Fruit fly (Drosophila melanogaster) whole organism, embryonic: ENCODE measurements around the gene CG43064.

Experiments used
- Abd-B ChIP-seq: fragments of 200-800 bp; sonication (Bioruptor generic); optimal IDR thresholded peaks from 2 replicates; lab custom pipeline; 2018; ENCODE audit warnings: missing biosample characterization, mild to moderate bottlenecking, missing genetic modification characterization, moderate library complexity
- CG10654 ChIP-seq: fragments of 200-800 bp; sonication (Bioruptor generic); optimal IDR thresholded peaks from 2 replicates; lab custom pipeline; 2016; ENCODE audit warnings: missing biosample characterization, missing genetic modification characterization
- CG12155 ChIP-seq: fragments of 200-800 bp; sonication (Bioruptor generic); optimal IDR thresholded peaks from 3 replicates; lab custom pipeline; 2016; ENCODE audit warnings: missing biosample characterization, missing genetic modification characterization
- CG13424 ChIP-seq: fragments of 200-800 bp; sonication (Bioruptor generic); optimal IDR thresholded peaks from 2 replicates; lab custom pipeline; 2019; ENCODE audit warnings: missing biosample characterization, mild to moderate bottlenecking, missing genetic modification characterization, moderate library complexity
- CG16813 ChIP-seq: fragments of 200-800 bp; sonication (Bioruptor generic); IDR thresholded peaks from 3 replicates; pipeline ENCODE4 v1.3.6; 2022; ENCODE audit warnings: missing biosample characterization, missing genetic modification characterization; ENCODE audit not compliant: partially characterized antibody
- CG17829 ChIP-seq: fragments of 200-800 bp; optimal IDR thresholded peaks from 2 replicates; lab custom pipeline; 2019; ENCODE audit warnings: missing biosample characterization, mild to moderate bottlenecking, missing genetic modification characterization, moderate library complexity
- CG2120 ChIP-seq: fragments of 200-800 bp; sonication (Bioruptor generic); optimal IDR thresholded peaks from 3 replicates; lab custom pipeline; 2016; ENCODE audit warnings: missing biosample characterization, missing genetic modification characterization
- CG2129 ChIP-seq: fragments of 200-800 bp; sonication (Bioruptor generic); IDR thresholded peaks from 2 replicates; pipeline ENCODE4 v1.3.6; 2022; ENCODE audit warnings: missing biosample characterization, missing genetic modification characterization; ENCODE audit not compliant: partially characterized antibody
- CG2678 ChIP-seq: fragments of 200-800 bp; sonication (Bioruptor generic); optimal IDR thresholded peaks from 3 replicates; lab custom pipeline; 2019; ENCODE audit warnings: missing biosample characterization, mild to moderate bottlenecking, missing genetic modification characterization, moderate library complexity
- CG31224 ChIP-seq: fragments of 200-800 bp; sonication (Bioruptor generic); IDR thresholded peaks from 2 replicates; pipeline ENCODE4 v1.3.6; 2022; ENCODE audit warnings: missing biosample characterization, missing genetic modification characterization
- CG3163 ChIP-seq: fragments of 200-800 bp; sonication (Bioruptor generic); optimal IDR thresholded peaks from 3 replicates; lab custom pipeline; 2016; ENCODE audit warnings: missing biosample characterization, missing genetic modification characterization
- CG34376 ChIP-seq: fragments of 200-800 bp; sonication (Bioruptor generic); optimal IDR thresholded peaks from 2 replicates; lab custom pipeline; 2018; ENCODE audit warnings: missing biosample characterization, mild to moderate bottlenecking, missing genetic modification characterization
- CG3995 ChIP-seq: fragments of 200-800 bp; sonication (Bioruptor generic); optimal IDR thresholded peaks from 3 replicates; lab custom pipeline; 2016; ENCODE audit warnings: missing biosample characterization, missing genetic modification characterization
- CG4282 ChIP-seq: fragments of 200-800 bp; sonication (Bioruptor generic); optimal IDR thresholded peaks from 2 replicates; lab custom pipeline; 2016; ENCODE audit warnings: missing biosample characterization, missing genetic modification characterization
- CG4617 ChIP-seq: fragments of 200-800 bp; sonication (Bioruptor generic); optimal IDR thresholded peaks from 3 replicates; lab custom pipeline; 2016; ENCODE audit warnings: missing biosample characterization, missing genetic modification characterization, borderline replicate concordance
- CG9932 ChIP-seq: fragments of 200-800 bp; sonication (Bioruptor generic); IDR thresholded peaks from 2 replicates; pipeline ENCODE4 v1.3.6; 2022; ENCODE audit warnings: missing biosample characterization, missing genetic modification characterization
- CoRest ChIP-seq: fragments of 200-800 bp; sonication (Bioruptor generic); optimal IDR thresholded peaks from 3 replicates; lab custom pipeline; 2018; ENCODE audit warnings: missing biosample characterization, mild to moderate bottlenecking, missing genetic modification characterization, moderate library complexity
- Dad ChIP-seq: fragments of 200-800 bp; sonication (Bioruptor generic); optimal IDR thresholded peaks from 3 replicates; lab custom pipeline; 2016; ENCODE audit warnings: missing biosample characterization, missing genetic modification characterization
- Doc3 ChIP-seq: fragments of 200-800 bp; sonication (Bioruptor generic); IDR thresholded peaks from 3 replicates; pipeline ENCODE4 v1.3.6; 2022; ENCODE audit warnings: missing biosample characterization, missing genetic modification characterization; ENCODE audit not compliant: partially characterized antibody
- Gug ChIP-seq: fragments of 200-800 bp; sonication (Bioruptor generic); IDR thresholded peaks from 4 replicates; pipeline ENCODE4 v1.3.6; 2022; ENCODE audit warnings: missing biosample characterization, missing genetic modification characterization
- Hey ChIP-seq: fragments of 200-800 bp; sonication (Bioruptor generic); optimal IDR thresholded peaks from 3 replicates; lab custom pipeline; 2018; ENCODE audit warnings: missing biosample characterization, mild to moderate bottlenecking, missing genetic modification characterization
- HmgZ ChIP-seq: fragments of 200-800 bp; sonication (Bioruptor generic); optimal IDR thresholded peaks from 2 replicates; lab custom pipeline; 2018; ENCODE audit warnings: missing biosample characterization, mild to moderate bottlenecking, missing genetic modification characterization
- Lhr ChIP-seq: fragments of 200-800 bp; sonication (Bioruptor generic); optimal IDR thresholded peaks from 3 replicates; lab custom pipeline; 2017; ENCODE audit warnings: mild to moderate bottlenecking, missing biosample characterization, missing genetic modification reagents, missing genetic modification characterization
- MESR4 ChIP-seq: fragments of 200-800 bp; sonication (Bioruptor generic); optimal IDR thresholded peaks from 2 replicates; lab custom pipeline; 2018; ENCODE audit warnings: missing biosample characterization, mild to moderate bottlenecking, missing genetic modification characterization, moderate library complexity
- Mad ChIP-seq: fragments of 200-800 bp; sonication (Bioruptor generic); optimal IDR thresholded peaks from 2 replicates; lab custom pipeline; 2016; ENCODE audit warnings: missing biosample characterization, missing genetic modification characterization
- Med ChIP-seq: fragments of 200-800 bp; sonication (Bioruptor generic); peaks from one replicate; lab custom pipeline; 2016; ENCODE audit warnings: missing biosample characterization, missing genetic modification characterization, mild to moderate bottlenecking, inconsistent platforms, moderate library complexity
- Oaz ChIP-seq: fragments of 200-800 bp; sonication (Bioruptor generic); IDR thresholded peaks from 2 replicates; pipeline ENCODE4 v1.3.6; 2022; ENCODE audit warnings: missing biosample characterization, missing genetic modification characterization
- Opbp ChIP-seq: fragments of 200-800 bp; sonication (Bioruptor generic); IDR thresholded peaks from 3 replicates; pipeline ENCODE4 v1.3.6; 2022; ENCODE audit warnings: missing biosample characterization, missing genetic modification characterization; ENCODE audit not compliant: partially characterized antibody
- Sin3A ChIP-seq: fragments of >200 bp; optimal IDR thresholded peaks from 2 replicates; lab custom pipeline; 2018
- Sox100B ChIP-seq: fragments of 200-800 bp; sonication (Bioruptor generic); optimal IDR thresholded peaks from 3 replicates; lab custom pipeline; 2018; ENCODE audit warnings: missing biosample characterization, mild to moderate bottlenecking, missing genetic modification characterization
- Stat92E ChIP-seq, 3 experiments: fragments of >200 bp in 2 of 3; fragments of 200-800 bp in 1 of 3; sonication (Bioruptor generic) in 1 of 3; optimal IDR thresholded peaks; 2 replicates each; lab custom pipeline; 2017 to 2019; ENCODE audit warnings: missing biosample characterization in 3 of 3, missing genetic modification characterization in 3 of 3, mild to moderate bottlenecking in 1 of 3, moderate library complexity in 1 of 3
- YL-1 ChIP-seq: fragments of 200-800 bp; sonication (Bioruptor generic); optimal IDR thresholded peaks from 3 replicates; lab custom pipeline; 2017; ENCODE audit warnings: missing biosample characterization, mild to moderate bottlenecking, missing genetic modification characterization
- ato ChIP-seq: fragments of 200-800 bp; sonication (Bioruptor generic); IDR thresholded peaks from 2 replicates; pipeline ENCODE4 v1.3.6; 2022; ENCODE audit warnings: missing biosample characterization, missing genetic modification characterization; ENCODE audit not compliant: partially characterized antibody
- br ChIP-seq: fragments of >200 bp; optimal IDR thresholded peaks from 2 replicates; lab custom pipeline; 2017
- cg ChIP-seq: fragments of 200-800 bp; sonication (Bioruptor generic); optimal IDR thresholded peaks from 3 replicates; lab custom pipeline; 2019; ENCODE audit warnings: missing biosample characterization, mild to moderate bottlenecking, missing genetic modification characterization, moderate library complexity
- corto ChIP-seq: fragments of 200-800 bp; sonication (Bioruptor generic); optimal IDR thresholded peaks from 2 replicates; lab custom pipeline; 2016; ENCODE audit warnings: missing biosample characterization, mild to moderate bottlenecking, missing genetic modification characterization, moderate library complexity
- dmrt11E ChIP-seq: fragments of 200-800 bp; sonication (Bioruptor generic); optimal IDR thresholded peaks from 3 replicates; lab custom pipeline; 2018; ENCODE audit warnings: missing biosample characterization, mild to moderate bottlenecking, missing genetic modification characterization, moderate library complexity
- gcm ChIP-seq: fragments of 200-800 bp; sonication (Bioruptor generic); optimal IDR thresholded peaks from 2 replicates; lab custom pipeline; 2019; ENCODE audit warnings: missing biosample characterization, mild to moderate bottlenecking, missing genetic modification characterization, moderate library complexity
- gfzf ChIP-seq: fragments of 200-800 bp; sonication (Bioruptor generic); optimal IDR thresholded peaks from 2 replicates; lab custom pipeline; 2016; ENCODE audit warnings: missing biosample characterization, mild to moderate bottlenecking, missing genetic modification characterization, moderate library complexity
- hb ChIP-seq: fragments of 200-800 bp; sonication (Bioruptor generic); IDR thresholded peaks from 3 replicates; pipeline ENCODE4 v1.3.6; 2022; ENCODE audit warnings: missing biosample characterization, missing genetic modification characterization; ENCODE audit not compliant: partially characterized antibody
- insv ChIP-seq, 2 experiments: fragments of 200-800 bp; sonication (Bioruptor generic); optimal IDR thresholded peaks; 3 replicates each; lab custom pipeline; 2016 to 2018; ENCODE audit warnings: missing biosample characterization in 2 of 2, missing genetic modification characterization in 2 of 2
- knrl ChIP-seq: fragments of 200-800 bp; sonication (Bioruptor generic); IDR thresholded peaks from 3 replicates; pipeline ENCODE4 v1.3.6; 2022; ENCODE audit warnings: missing biosample characterization, missing genetic modification characterization; ENCODE audit not compliant: partially characterized antibody
- nmo ChIP-seq: fragments of 200-800 bp; sonication (Bioruptor generic); optimal IDR thresholded peaks from 2 replicates; lab custom pipeline; 2018; ENCODE audit warnings: missing biosample characterization, mild to moderate bottlenecking, missing genetic modification characterization, moderate library complexity
- ro ChIP-seq: fragments of 200-800 bp; sonication (Bioruptor generic); IDR thresholded peaks from 2 replicates; pipeline ENCODE4 v1.3.6; 2022; ENCODE audit warnings: missing biosample characterization, missing genetic modification characterization
- row ChIP-seq: fragments of 200-800 bp; sonication (Bioruptor generic); IDR thresholded peaks from 3 replicates; pipeline ENCODE4 v1.3.6; 2022; ENCODE audit warnings: missing biosample characterization, missing genetic modification characterization
- sens ChIP-seq: fragments of 200-800 bp; sonication (Bioruptor generic); peaks from one replicate; lab custom pipeline; 2016; ENCODE audit warnings: missing biosample characterization, missing genetic modification characterization
- shn ChIP-seq: fragments of 200-800 bp; sonication (Bioruptor generic); optimal IDR thresholded peaks from 3 replicates; lab custom pipeline; 2016; ENCODE audit warnings: missing biosample characterization, missing genetic modification characterization
- so ChIP-seq: fragments of 200-800 bp; sonication (Bioruptor generic); IDR thresholded peaks from 3 replicates; pipeline ENCODE4 v1.3.6; 2022; ENCODE audit warnings: missing biosample characterization, missing genetic modification characterization
- tll ChIP-seq, 2 experiments: fragments of 200-800 bp in 1 of 2; fragments of >200 bp in 1 of 2; sonication (Bioruptor generic) in 1 of 2; optimal IDR thresholded peaks; 2 replicates each; lab custom pipeline; 2017 to 2019; ENCODE audit warnings: missing biosample characterization in 2 of 2, missing genetic modification characterization in 2 of 2, mild to moderate bottlenecking in 1 of 2, moderate library complexity in 1 of 2
- tna ChIP-seq: fragments of 200-800 bp; sonication (Bioruptor generic); IDR thresholded peaks from 2 replicates; pipeline ENCODE4 v1.3.6; 2022; ENCODE audit warnings: missing biosample characterization, missing genetic modification characterization; ENCODE audit not compliant: partially characterized antibody

Gene CG43064

DNA sequence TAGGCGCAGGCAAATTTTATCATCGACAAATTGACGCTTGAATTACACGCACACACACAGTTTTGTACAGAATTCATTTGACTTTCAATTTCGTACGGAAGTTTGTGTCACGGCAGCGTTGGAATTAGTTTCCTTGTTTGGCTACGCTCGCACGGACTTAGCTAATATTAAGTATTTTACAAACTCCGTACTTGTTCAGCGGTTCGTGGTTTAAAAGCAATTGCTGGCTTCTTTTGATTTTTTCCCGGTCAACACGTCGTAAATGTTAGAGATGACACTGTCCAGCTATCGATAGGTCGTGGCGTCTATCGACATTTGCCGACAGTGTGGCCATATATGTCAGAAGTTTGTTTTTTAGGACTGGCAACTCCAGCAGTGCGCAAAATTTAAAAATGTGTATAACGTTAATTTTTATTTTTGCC is 3.2 kb downstream of the CG43064 start, which contains the start of gene CycA (continued):
- peak; percentile 5 for TF ChIP-seq shn (GFP tag; lab: Kevin White, UChicago)
- TF ChIP-seq Doc3 (GFP tag; lab: Robert Waterston, UW) = peak; percentile 67
- peak; percentile 41 for TF ChIP-seq Abd-B (GFP tag; lab: Kevin White, UChicago)
- peak; percentile 82 for TF ChIP-seq tna (GFP tag; lab: Robert Waterston, UW)
- peak; percentile 40 for TF ChIP-seq HmgZ (tag; lab: Kevin White, UChicago)
- TF ChIP-seq ato (GFP tag; lab: Robert Waterston, UW) = peak; percentile 85
- peak; percentile 43 for TF ChIP-seq CG34376 (GFP tag; lab: Kevin White, UChicago)
- no peak for TF ChIP-seq CG10654 (GFP tag; lab: Kevin White, UChicago)
- TF ChIP-seq Sox100B (GFP tag; lab: Kevin White, UChicago) = no peak
- TF ChIP-seq Gug (GFP tag; lab: Robert Waterston, UW) = no peak
- peak; percentile 26 for TF ChIP-seq CG4282 (GFP tag; lab: Kevin White, UChicago)
- peak; percentile 23 for TF ChIP-seq Dad (GFP tag; lab: Kevin White, UChicago)
- TF ChIP-seq Oaz (GFP tag; lab: Robert Waterston, UW) = no peak
- peak; percentile 65 for TF ChIP-seq CoRest (tag; lab: Kevin White, UChicago)
- no peak for TF ChIP-seq CG31224 (GFP tag; lab: Robert Waterston, UW)
- peak; percentile 50 for TF ChIP-seq nmo
- TF ChIP-seq CG3163 (GFP tag; lab: Kevin White, UChicago) = peak; percentile 46
- peak; percentile 29 for TF ChIP-seq CG4617 (GFP tag; lab: Kevin White, UChicago)
- peak in 1 of 2 experiments; percentile 28 for TF ChIP-seq insv (GFP tag; optimal IDR thresholded peaks at IDR 0.05; lab: Kevin White, UChicago)
- TF ChIP-seq dmrt11E (tag; lab: Kevin White, UChicago) = no peak
- TF ChIP-seq CG2129 (GFP tag; lab: Robert Waterston, UW) = peak; percentile 50
- no peak for TF ChIP-seq Hey (tag; lab: Kevin White, UChicago)
- TF ChIP-seq Lhr (GFP tag; lab: Kevin White, UChicago) = peak; percentile 26
- TF ChIP-seq tll (GFP tag; optimal IDR thresholded peaks at IDR 0.05; lab: Kevin White, UChicago) = peak in 1 of 2 experiments; percentile 82
- TF ChIP-seq CG16813 (GFP tag; lab: Robert Waterston, UW) = peak; percentile 87
- TF ChIP-seq CG2678 = no peak
- TF ChIP-seq gcm (GFP tag; lab: Kevin White, UChicago) = peak; percentile 28
- peak; percentile 15 for TF ChIP-seq CG12155
- TF ChIP-seq ro (GFP tag; lab: Robert Waterston, UW) = no peak
- TF ChIP-seq CG2120 (GFP tag; lab: Kevin White, UChicago) = peak; percentile 13
- TF ChIP-seq gfzf (GFP tag; lab: Kevin White, UChicago) = peak; percentile 61
- TF ChIP-seq Opbp (GFP tag; lab: Robert Waterston, UW) = peak; percentile 94
- no peak for TF ChIP-seq so (GFP tag; lab: Robert Waterston, UW)
- TF ChIP-seq knrl (GFP tag; lab: Robert Waterston, UW) = peak; percentile 90
- TF ChIP-seq MESR4 (GFP tag; lab: Kevin White, UChicago) = peak; percentile 64
- peak; percentile 81 for TF ChIP-seq sens (GFP tag; lab: Kevin White, UChicago)
- peak in 1 of 3 experiments; percentile 69 for TF ChIP-seq Stat92E (GFP tag; optimal IDR thresholded peaks at IDR 0.05; lab: Kevin White, UChicago)
- TF ChIP-seq row (GFP tag; lab: Robert Waterston, UW) = peak; percentile 13; the same call in 1 of the 3 replicates
- peak; percentile 76 for TF ChIP-seq hb (GFP tag; lab: Robert Waterston, UW)
- peak; percentile 93 for TF ChIP-seq cg
- no peak for TF ChIP-seq br
- no peak for TF ChIP-seq CG9932
- TF ChIP-seq CG17829 (tag; lab: Kevin White, UChicago) = peak; percentile 47
- TF ChIP-seq YL-1 (GFP tag; lab: Kevin White, UChicago) = peak; percentile 53
- TF ChIP-seq Sin3A = peak; percentile 56
- peak; percentile 1 for TF ChIP-seq Mad (GFP tag; lab: Kevin White, UChicago)
- peak; percentile 12 for TF ChIP-seq CG3995 (GFP tag; lab: Kevin White, UChicago)
- TF ChIP-seq corto = no peak
- TF ChIP-seq CG13424 (tag; lab: Kevin White, UChicago) = no peak
- TF ChIP-seq Med (GFP tag; lab: Kevin White, UChicago) = peak; percentile 78
